Worm (Caenorhabditis elegans) whole organism, young adult: Measurements from ENCODE around the gene ugt-60.

ENCODE experiments used
- F23B12.7 ChIP-seq: sonication (generic microtip); optimal IDR thresholded peaks from 2 replicates; lab custom pipeline; 2017; ENCODE audit warnings: missing genetic modification characterization, mild to moderate bottlenecking, missing compliant biosample characterization, antibody characterized with exemption, moderate library complexity; ENCODE audit not compliant: insufficient read depth
- attf-5 ChIP-seq: fragments of 200-800 bp; sonication (Bioruptor generic); optimal IDR thresholded peaks from 2 replicates; lab custom pipeline; 2018; ENCODE audit warnings: mild to moderate bottlenecking, missing genetic modification characterization, missing compliant biosample characterization
- cebp-1 ChIP-seq, 2 experiments: fragments of 200-800 bp in 1 of 2; sonication (Bioruptor generic) in 1 of 2; sonication (generic microtip) in 1 of 2; IDR thresholded peaks in 1 of 2; optimal IDR thresholded peaks in 1 of 2; 2 replicates each; pipeline versions ENCODE4 v1.3.6 to Lab custom; 2017 to 2022; ENCODE audit warnings: missing compliant biosample characterization in 2 of 2, missing genetic modification characterization in 2 of 2, mild to moderate bottlenecking in 1 of 2, missing genetic modification reagents in 1 of 2, moderate library complexity in 1 of 2
- snpc-1.3 ChIP-seq: sonication (generic microtip); optimal IDR thresholded peaks from 2 replicates; lab custom pipeline; 2017; ENCODE audit warnings: missing genetic modification characterization, mild to moderate bottlenecking, missing compliant biosample characterization, antibody characterized with exemption, moderate library complexity, missing genotype, missing genetic modification reagents; ENCODE audit not compliant: insufficient read depth
- unc-130 ChIP-seq: sonication (generic microtip); optimal IDR thresholded peaks from 2 replicates; lab custom pipeline; 2016; ENCODE audit warnings: missing genetic modification reagents, missing genetic modification characterization, missing compliant biosample characterization
- ztf-28 ChIP-seq: fragments of 200-800 bp; sonication (Bioruptor generic); IDR thresholded peaks from 2 replicates; pipeline ENCODE4 v1.3.6; 2022; ENCODE audit warnings: missing genetic modification reagents, missing genetic modification characterization, missing compliant biosample characterization

DNA sequence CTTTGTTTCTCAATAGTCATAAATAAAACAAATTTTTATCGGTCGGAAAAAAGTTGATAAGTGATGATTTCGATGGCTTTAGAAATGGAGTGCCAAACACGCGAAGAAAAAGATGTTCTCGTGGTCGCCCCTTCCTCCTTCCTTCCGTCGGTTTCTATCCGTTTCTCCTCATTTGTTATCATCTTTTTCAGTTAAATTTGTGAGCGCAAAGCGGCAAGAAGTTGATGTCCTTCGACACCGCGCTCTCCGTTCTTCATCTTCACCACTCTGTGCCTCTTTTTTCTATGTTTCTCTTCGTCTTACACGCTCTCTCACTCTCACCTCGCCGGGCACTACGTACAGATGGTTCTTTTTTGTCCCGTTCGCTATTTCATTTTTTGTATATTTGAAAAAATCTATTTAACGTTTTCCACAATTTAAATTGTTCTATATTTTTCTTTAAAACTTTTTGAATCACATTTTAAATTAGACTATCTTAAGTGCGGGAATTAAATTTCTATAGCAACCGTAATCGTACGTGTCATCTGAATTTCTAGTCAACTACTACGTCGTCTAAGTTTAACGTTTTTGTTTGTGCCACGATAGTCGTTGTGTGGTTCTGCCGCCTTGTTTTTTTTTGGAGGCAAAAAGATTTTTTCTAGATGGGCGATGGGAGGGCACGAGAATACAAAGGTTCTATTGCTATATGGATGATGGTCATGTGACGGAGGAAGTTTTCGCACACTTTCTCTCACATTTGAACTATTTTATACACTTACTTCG is 20.0 kb upstream of the ugt-60 start:
- TF ChIP-seq unc-130 (GFP tag; lab: Kevin White, UChicago) (no peak), cebp-1 (GFP tag; IDR thresholded peaks at IDR 0.05; lab: Robert Waterston, UW) (no peak), cebp-1 (tag; optimal IDR thresholded peaks at IDR 0.05; lab: Kevin White, UChicago) (peak; percentile 1), ztf-28 (no peak), attf-5 (GFP tag; lab: Kevin White, UChicago) (no peak), F23B12.7 (tag; lab: Kevin White, UChicago) (no peak), snpc-1.3 (tag; lab: Kevin White, UChicago) (no peak)
